Worm (Caenorhabditis elegans): ENCODE measurements around the gene Y62H9A.15.

ce11 chrX:11931559-11931958 lies 21.6 kb upstream of the Y62H9A.15 start, which contains the start of gene dot-1.4:
- TF ChIP-seq tra-4 (tag; optimal IDR thresholded peaks at IDR 0.05) (no peak), tbx-11 (GFP tag; IDR thresholded peaks at IDR 0.05) (no peak), ama-1 (optimal IDR thresholded peaks at IDR 0.05) (no peak), flt-1 (GFP tag; IDR thresholded peaks at IDR 0.05) (no peak), tbx-37 (GFP tag; conservative IDR thresholded peaks at IDR 0.05) (no peak), hmbx-1 (tag; optimal IDR thresholded peaks at IDR 0.05) (no peak), B0310.2 (tag; optimal IDR thresholded peaks at IDR 0.05) (no peak), ceh-13 (GFP tag; optimal IDR thresholded peaks at IDR 0.05) (no peak), F13C5.2 (tag; optimal IDR thresholded peaks at IDR 0.05) (no peak), hnd-1 (tag; optimal IDR thresholded peaks at IDR 0.05) (no peak), hmg-4 (GFP tag; optimal IDR thresholded peaks at IDR 0.05) (no peak), scrt-1 (GFP tag; IDR thresholded peaks at IDR 0.05) (no peak), aly-1 (tag; optimal IDR thresholded peaks at IDR 0.05) (no peak)
